ENCODE assay signal across 7 worm cellular contexts in genomic region chrX:14557352-14557935, ce11.
A peak's percentile ranks its signal among the peaks of the same experiment; 100 is the strongest.
TF ChIP-seq lines count a peak whose summit lies in the region.

No protein-coding gene starts in this region.

TF ChIP-seq in whole organism, L1 larva, 84 proteins besides CTCF, POLR2A, EP300 and RAD21 (continued from another document and continues in another):
- TF ChIP-seq C04F5.9 (tag; optimal IDR thresholded peaks at IDR 0.05; lab: Kevin White, UChicago) (no peak), lin-15B (tag; optimal IDR thresholded peaks at IDR 0.05; lab: Kevin White, UChicago) (no peak), tlp-1 (tag; optimal IDR thresholded peaks at IDR 0.05; lab: Kevin White, UChicago) (no peak), pax-3 (tag; optimal IDR thresholded peaks at IDR 0.05; lab: Kevin White, UChicago) (no peak), tbx-2 (tag; optimal IDR thresholded peaks at IDR 0.05; lab: Kevin White, UChicago) (peak; percentile 76), elt-3 (tag; optimal IDR thresholded peaks at IDR 0.05; lab: Kevin White, UChicago) (peak in 1 of 6 experiments; percentile 13), nhr-90 (tag; optimal IDR thresholded peaks at IDR 0.05; lab: Kevin White, UChicago; ENCODE audit: poor library complexity) (no peak), nhr-76 (tag; optimal IDR thresholded peaks at IDR 0.05; lab: Kevin White, UChicago) (no peak), mef-2 (tag; optimal IDR thresholded peaks at IDR 0.05; lab: Kevin White, UChicago) (no peak), grh-1 (GFP tag; IDR thresholded peaks at IDR 0.05; lab: Robert Waterston, UW) (no peak), egl-27 (tag; optimal IDR thresholded peaks at IDR 0.05; lab: Kevin White, UChicago) (peak in 1 of 2 experiments; percentile 61), aly-2 (tag; optimal IDR thresholded peaks at IDR 0.05; lab: Kevin White, UChicago) (no peak), fkh-8 (tag; optimal IDR thresholded peaks at IDR 0.05; lab: Kevin White, UChicago) (peak; percentile 54), lin-13 (GFP tag; optimal IDR thresholded peaks at IDR 0.05; lab: Kevin White, UChicago) (no peak), unc-98 (GFP tag; IDR thresholded peaks at IDR 0.05; lab: Robert Waterston, UW) (0 out of 2 replicates have a peak, but pooled peaks have one; percentile 22), zag-1 (tag; optimal IDR thresholded peaks at IDR 0.05; lab: Kevin White, UChicago) (no peak), F16B12.6 (tag; optimal IDR thresholded peaks at IDR 0.05; lab: Kevin White, UChicago) (no peak), lin-39 (tag; optimal IDR thresholded peaks at IDR 0.05; lab: Kevin White, UChicago) (peak; percentile 30), nhr-11 (tag; optimal IDR thresholded peaks at IDR 0.05; lab: Kevin White, UChicago) (no peak)

TF ChIP-seq in whole organism, L2 larva, 48 proteins besides CTCF, POLR2A, EP300 and RAD21 (continued from another document):
- TF ChIP-seq nhr-129 (tag; optimal IDR thresholded peaks at IDR 0.05; lab: Kevin White, UChicago) (peak; percentile 77), snpc-4 (tag; optimal IDR thresholded peaks at IDR 0.05; lab: Kevin White, UChicago) (peak; percentile 28), lin-11 (tag; optimal IDR thresholded peaks at IDR 0.05; lab: Kevin White, UChicago) (no peak), skn-1 (tag; optimal IDR thresholded peaks at IDR 0.05; lab: Kevin White, UChicago) (no peak)

TF ChIP-seq in whole organism, L3 larva, 47 proteins besides CTCF, POLR2A, EP300 and RAD21 (continued from another document and continues in another):
- no peak for TF ChIP-seq nhr-25 (tag; optimal IDR thresholded peaks at IDR 0.05; lab: Kevin White, UChicago)
- TF ChIP-seq ceh-82 (tag; optimal IDR thresholded peaks at IDR 0.05; lab: Kevin White, UChicago), result no peak
- no peak for TF ChIP-seq elt-3 (tag; optimal IDR thresholded peaks at IDR 0.05; lab: Kevin White, UChicago)
- TF ChIP-seq ztf-11 (tag; optimal IDR thresholded peaks at IDR 0.05; lab: Kevin White, UChicago), result no peak
- peak; percentile 38 for TF ChIP-seq nhr-43 (tag; optimal IDR thresholded peaks at IDR 0.05; lab: Kevin White, UChicago; ENCODE audit: poor library complexity, severe bottlenecking)
- peak; percentile 12 for TF ChIP-seq hmg-11 (tag; optimal IDR thresholded peaks at IDR 0.05; lab: Kevin White, UChicago)
- TF ChIP-seq fkh-10 (GFP tag; optimal IDR thresholded peaks at IDR 0.05; lab: Kevin White, UChicago), result peak; percentile 20
- TF ChIP-seq skn-1 (tag; optimal IDR thresholded peaks at IDR 0.05; lab: Kevin White, UChicago), result no peak
- TF ChIP-seq nhr-11 (tag; optimal IDR thresholded peaks at IDR 0.05; lab: Kevin White, UChicago), result no peak
- peak; percentile 13 for TF ChIP-seq lsy-12 (tag; optimal IDR thresholded peaks at IDR 0.05; lab: Kevin White, UChicago)
- no peak for TF ChIP-seq fos-1 (tag; optimal IDR thresholded peaks at IDR 0.05; lab: Kevin White, UChicago)
- peak; percentile 75 for TF ChIP-seq nfya-1 (tag; optimal IDR thresholded peaks at IDR 0.05; lab: Kevin White, UChicago; ENCODE audit: insufficient read depth)
- no peak for TF ChIP-seq ceh-9 (tag; optimal IDR thresholded peaks at IDR 0.05; lab: Kevin White, UChicago)
- TF ChIP-seq mdl-1 (tag; optimal IDR thresholded peaks at IDR 0.05; lab: Kevin White, UChicago), result peak; percentile 10
- no peak for TF ChIP-seq unc-39 (tag; optimal IDR thresholded peaks at IDR 0.05; lab: Kevin White, UChicago)
- TF ChIP-seq R02D3.7 (tag; optimal IDR thresholded peaks at IDR 0.05; lab: Kevin White, UChicago), result no peak
- no peak for TF ChIP-seq elt-2 (tag; optimal IDR thresholded peaks at IDR 0.05; lab: Kevin White, UChicago)
- TF ChIP-seq jun-1 (tag; optimal IDR thresholded peaks at IDR 0.05; lab: Kevin White, UChicago), result no peak
- no peak for TF ChIP-seq nhr-77 (tag; optimal IDR thresholded peaks at IDR 0.05; lab: Kevin White, UChicago)
- TF ChIP-seq lin-15B (tag; optimal IDR thresholded peaks at IDR 0.05; lab: Kevin White, UChicago), result no peak
- no peak for TF ChIP-seq nhr-28 (tag; optimal IDR thresholded peaks at IDR 0.05; lab: Kevin White, UChicago)
- peak; percentile 5 for TF ChIP-seq zag-1 (tag; optimal IDR thresholded peaks at IDR 0.05; lab: Kevin White, UChicago)
- TF ChIP-seq lin-39 (tag; optimal IDR thresholded peaks at IDR 0.05; lab: Kevin White, UChicago), result peak; percentile 80

TF ChIP-seq in whole organism, L4 larva, 104 proteins besides CTCF, POLR2A, EP300 and RAD21 (continued from another document and continues in another):
- TF ChIP-seq skn-1 (tag; optimal IDR thresholded peaks at IDR 0.05; lab: Kevin White, UChicago) (no peak), ceh-20 (GFP tag; IDR thresholded peaks at IDR 0.05; lab: Robert Waterston, UW) (no peak), nhr-102 (tag; optimal IDR thresholded peaks at IDR 0.05; lab: Kevin White, UChicago) (no peak), php-3 (GFP tag; IDR thresholded peaks at IDR 0.05; lab: Robert Waterston, UW) (no peak), madf-9 (GFP tag; conservative IDR thresholded peaks at IDR 0.05; lab: Robert Waterston, UW) (no peak), aly-2 (tag; optimal IDR thresholded peaks at IDR 0.05; lab: Kevin White, UChicago) (no peak), lir-3 (tag; optimal IDR thresholded peaks at IDR 0.05; lab: Kevin White, UChicago) (no peak), tra-1 (GFP tag; IDR thresholded peaks at IDR 0.05; lab: Robert Waterston, UW) (no peak; the same call in 1 of the 2 replicates), mdl-1 (tag; optimal IDR thresholded peaks at IDR 0.05; lab: Kevin White, UChicago) (peak in 1 of 2 experiments; percentile 79), lin-15B (tag; optimal IDR thresholded peaks at IDR 0.05; lab: Kevin White, UChicago) (no peak), lsy-2 (tag; optimal IDR thresholded peaks at IDR 0.05; lab: Kevin White, UChicago) (peak in 1 of 2 experiments; percentile 18), attf-4 (tag; optimal IDR thresholded peaks at IDR 0.05; lab: Kevin White, UChicago) (no peak), lin-38 (GFP tag; IDR thresholded peaks at IDR 0.05; lab: Robert Waterston, UW) (no peak), dmd-9 (GFP tag; IDR thresholded peaks at IDR 0.05; lab: Robert Waterston, UW) (no peak), set-16 (GFP tag; IDR thresholded peaks at IDR 0.05; lab: Robert Waterston, UW) (peak; percentile 19; the same call in 1 of the 2 replicates), dve-1 (tag; optimal IDR thresholded peaks at IDR 0.05; lab: Kevin White, UChicago; ENCODE audit: insufficient read depth) (peak; percentile 47), egl-27 (tag; optimal IDR thresholded peaks at IDR 0.05; lab: Kevin White, UChicago) (no peak), tag-97 (GFP tag; IDR thresholded peaks at IDR 0.05; lab: Robert Waterston, UW) (no peak), unc-62 (GFP tag; optimal IDR thresholded peaks at IDR 0.05 in 1 of 2; lab: Kevin White, UChicago) (peak in 1 of 2 experiments; percentile 98), unc-62 (tag; optimal IDR thresholded peaks at IDR 0.05; lab: Kevin White, UChicago) (peak; percentile 16), ztf-7 (tag; optimal IDR thresholded peaks at IDR 0.05; lab: Kevin White, UChicago) (peak; percentile 82), Y48G9A.11 (GFP tag; IDR thresholded peaks at IDR 0.05; lab: Robert Waterston, UW) (no peak), Y105C5A.15 (GFP tag; IDR thresholded peaks at IDR 0.05; lab: Robert Waterston, UW) (no peak)

TF ChIP-seq in whole organism, late embryonic, 69 proteins besides CTCF, POLR2A, EP300 and RAD21 (continued from another document):
- TF ChIP-seq fax-1 (tag; optimal IDR thresholded peaks at IDR 0.05; lab: Kevin White, UChicago) (no peak), ceh-19 (GFP tag; optimal IDR thresholded peaks at IDR 0.05; lab: Kevin White, UChicago) (no peak), fkh-10 (GFP tag; optimal IDR thresholded peaks at IDR 0.05; lab: Kevin White, UChicago) (no peak), nfya-1 (tag; optimal IDR thresholded peaks at IDR 0.05; lab: Kevin White, UChicago) (peak; percentile 45), elt-4 (tag; optimal IDR thresholded peaks at IDR 0.05; lab: Kevin White, UChicago) (no peak), ceh-34 (tag; optimal IDR thresholded peaks at IDR 0.05; lab: Kevin White, UChicago) (peak; percentile 8), tbx-2 (tag; optimal IDR thresholded peaks at IDR 0.05; lab: Kevin White, UChicago) (peak; percentile 53), C08G9.2 (tag; optimal IDR thresholded peaks at IDR 0.05; lab: Kevin White, UChicago) (no peak), hlh-8 (tag; optimal IDR thresholded peaks at IDR 0.05; lab: Kevin White, UChicago) (no peak), ceh-48 (tag; optimal IDR thresholded peaks at IDR 0.05; lab: Kevin White, UChicago) (peak; percentile 32), syd-9 (tag; optimal IDR thresholded peaks at IDR 0.05; lab: Kevin White, UChicago) (peak; percentile 49), pros-1 (tag; optimal IDR thresholded peaks at IDR 0.05; lab: Kevin White, UChicago) (no peak), ceh-18 (tag; optimal IDR thresholded peaks at IDR 0.05; lab: Kevin White, UChicago) (peak; percentile 82), F13H6.1 (tag; optimal IDR thresholded peaks at IDR 0.05; lab: Kevin White, UChicago) (peak; percentile 31), hlh-6 (tag; optimal IDR thresholded peaks at IDR 0.05; lab: Kevin White, UChicago) (peak; percentile 52), rnt-1 (tag; optimal IDR thresholded peaks at IDR 0.05; lab: Kevin White, UChicago) (no peak), unc-42 (tag; optimal IDR thresholded peaks at IDR 0.05; lab: Kevin White, UChicago) (peak; percentile 42), ztf-16 (tag; optimal IDR thresholded peaks at IDR 0.05; lab: Kevin White, UChicago) (no peak), unc-55 (GFP tag; optimal IDR thresholded peaks at IDR 0.05; lab: Kevin White, UChicago) (peak; percentile 66), tbx-7 (tag; optimal IDR thresholded peaks at IDR 0.05; lab: Kevin White, UChicago) (no peak), dmd-4 (tag; optimal IDR thresholded peaks at IDR 0.05; lab: Kevin White, UChicago; ENCODE audit: borderline replicate concordance) (no peak), che-1 (tag; optimal IDR thresholded peaks at IDR 0.05; lab: Kevin White, UChicago) (no peak), eyg-1 (tag; optimal IDR thresholded peaks at IDR 0.05; lab: Kevin White, UChicago) (no peak)

TF ChIP-seq in whole organism, mixed stage, embryonic, 35 proteins besides CTCF, POLR2A, EP300 and RAD21 (continued from another document):
- TF ChIP-seq sem-2 (GFP tag; optimal IDR thresholded peaks at IDR 0.05; lab: Kevin White, UChicago) (no peak), M03D4.4 (tag; optimal IDR thresholded peaks at IDR 0.05; lab: Kevin White, UChicago) (no peak), tbx-8 (GFP tag; optimal IDR thresholded peaks at IDR 0.05; lab: Kevin White, UChicago) (no peak), zip-8 (tag; optimal IDR thresholded peaks at IDR 0.05; lab: Kevin White, UChicago) (no peak), unc-39 (tag; optimal IDR thresholded peaks at IDR 0.05; lab: Kevin White, UChicago) (no peak), pha-4 (tag; optimal IDR thresholded peaks at IDR 0.05; lab: Kevin White, UChicago) (no peak)

TF ChIP-seq in whole organism, young adult, 124 proteins besides CTCF, POLR2A, EP300 and RAD21 (continued from another document):
- 0 out of 2 replicates have a peak, but pooled peaks have one; percentile 9 for TF ChIP-seq mcd-1 (GFP tag; IDR thresholded peaks at IDR 0.05; lab: Robert Waterston, UW)
- peak; percentile 33 for TF ChIP-seq lin-40 (tag; optimal IDR thresholded peaks at IDR 0.05; lab: Kevin White, UChicago)
- no peak for TF ChIP-seq ets-4 (GFP tag; optimal IDR thresholded peaks at IDR 0.05; lab: Kevin White, UChicago)
- TF ChIP-seq zim-3 (tag; optimal IDR thresholded peaks at IDR 0.05; lab: Kevin White, UChicago), result no peak
- no peak for TF ChIP-seq lin-54 (GFP tag; optimal IDR thresholded peaks at IDR 0.05; lab: Kevin White, UChicago)
- TF ChIP-seq nfya-1 (tag; optimal IDR thresholded peaks at IDR 0.05; lab: Kevin White, UChicago; ENCODE audit: borderline replicate concordance, insufficient read depth), result no peak
- TF ChIP-seq atf-7 (tag; optimal IDR thresholded peaks at IDR 0.05; lab: Kevin White, UChicago), result no peak
